Worm (Caenorhabditis elegans) whole organism, midembryonic: ENCODE data around the gene osm-1.

Experiments used
- T22C8.4 ChIP-seq: fragments of 200-800 bp; sonication (Bioruptor generic); IDR thresholded peaks from 2 replicates; pipeline ENCODE4 v1.3.6; 2022; ENCODE audit warnings: missing genetic modification characterization, missing compliant biosample characterization
- cog-1 ChIP-seq: sonication (generic microtip); optimal IDR thresholded peaks from 2 replicates; lab custom pipeline; 2016; ENCODE audit warnings: missing genetic modification characterization, missing compliant biosample characterization
- flt-1 ChIP-seq: fragments of 200-800 bp; sonication (Bioruptor generic); IDR thresholded peaks from 2 replicates; pipeline ENCODE4 v1.3.6; 2022; ENCODE audit warnings: missing genetic modification characterization, missing compliant biosample characterization
- klf-2 ChIP-seq: fragments of 200-800 bp; sonication (Bioruptor generic); conservative IDR thresholded peaks from 2 replicates; pipeline ENCODE4 v1.3.6; 2022; ENCODE audit warnings: missing genetic modification reagents, missing genetic modification characterization, missing compliant biosample characterization
- med-1 ChIP-seq: sonication (generic microtip); optimal IDR thresholded peaks from 2 replicates; lab custom pipeline; 2017; ENCODE audit warnings: missing genetic modification characterization, mild to moderate bottlenecking, missing compliant biosample characterization, antibody characterized with exemption, missing genetic modification reagents; ENCODE audit not compliant: insufficient read depth
- ref-1 ChIP-seq: fragments of 200-800 bp; sonication (Bioruptor generic); conservative IDR thresholded peaks from 2 replicates; pipeline ENCODE4 v1.3.6; 2022; ENCODE audit warnings: missing genetic modification reagents, missing genetic modification characterization, missing compliant biosample characterization

ce11 chrX:16546135-16546534 is 5.7 kb downstream of the osm-1 start:
- TF ChIP-seq T22C8.4 (GFP tag; lab: Robert Waterston, UW) (no peak), flt-1 (GFP tag; lab: Robert Waterston, UW) (no peak), med-1 (no peak), cog-1 (no peak), klf-2 (no peak), ref-1 (GFP tag; lab: Robert Waterston, UW) (no peak)
